Worm (Caenorhabditis elegans): Measurements from ENCODE around the gene bcmo-1.
A peak's percentile ranks its signal among the peaks of the same experiment; 100 is the strongest.

The bcmo-1 gene

DNA sequence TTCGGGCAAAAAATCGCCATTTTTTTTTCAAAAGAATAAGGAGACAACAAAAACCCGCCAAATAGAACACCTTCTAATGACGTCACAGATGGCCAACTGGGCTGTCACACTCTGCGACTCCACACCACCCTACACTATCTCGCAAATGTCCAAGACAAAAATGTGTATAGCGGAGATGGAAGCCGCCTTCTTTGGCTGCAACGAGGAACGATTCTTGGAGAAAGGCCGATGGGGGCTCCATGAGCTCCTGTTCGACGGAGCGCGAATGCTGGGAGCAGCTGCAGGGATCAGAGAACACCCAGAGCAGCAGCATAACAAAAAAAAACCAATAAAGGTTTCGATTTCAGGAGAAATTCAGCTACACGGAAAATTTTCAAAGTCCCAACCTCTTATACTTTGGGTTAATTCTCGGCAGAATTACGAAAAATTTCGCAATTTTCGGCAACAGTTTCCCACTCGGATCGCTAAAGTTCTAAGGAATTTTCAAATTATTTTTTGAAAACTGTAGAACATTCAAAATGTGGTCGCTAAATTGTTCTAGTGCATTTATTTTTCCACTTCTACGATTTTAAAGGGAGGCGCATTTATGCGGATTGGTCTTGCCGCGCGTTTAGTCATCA, 24.6 kb upstream of the bcmo-1 start (continued):
- no peak for TF ChIP-seq aly-2 (tag; optimal IDR thresholded peaks at IDR 0.05)
- TF ChIP-seq elt-1 (tag; optimal IDR thresholded peaks at IDR 0.05) = no peak
- peak; percentile 79 for TF ChIP-seq lin-15B (tag; optimal IDR thresholded peaks at IDR 0.05)
- no peak for TF ChIP-seq egl-27 (tag; optimal IDR thresholded peaks at IDR 0.05)
- TF ChIP-seq lin-39 (tag; optimal IDR thresholded peaks at IDR 0.05) = peak; percentile 58
- TF ChIP-seq pha-4 (tag; optimal IDR thresholded peaks at IDR 0.05) = peak; percentile 21
- TF ChIP-seq elt-3 (tag; optimal IDR thresholded peaks at IDR 0.05) = no peak
- TF ChIP-seq mdl-1 (tag; optimal IDR thresholded peaks at IDR 0.05) = no peak
- no peak for TF ChIP-seq elt-2 (tag; optimal IDR thresholded peaks at IDR 0.05)
- no peak for TF ChIP-seq nhr-28 (tag; optimal IDR thresholded peaks at IDR 0.05)
- TF ChIP-seq pqm-1 (tag; optimal IDR thresholded peaks at IDR 0.05) = no peak
- no peak for TF ChIP-seq fos-1 (tag; optimal IDR thresholded peaks at IDR 0.05)
- no peak for TF ChIP-seq nhr-76 (tag; optimal IDR thresholded peaks at IDR 0.05)
- no peak for TF ChIP-seq ZK546.5 (tag; optimal IDR thresholded peaks at IDR 0.05)
- no peak for TF ChIP-seq nhr-67 (tag; optimal IDR thresholded peaks at IDR 0.05)
- TF ChIP-seq mml-1 (tag; optimal IDR thresholded peaks at IDR 0.05) = no peak
- TF ChIP-seq lsy-12 (tag; optimal IDR thresholded peaks at IDR 0.05) = no peak
- TF ChIP-seq fkh-2 (tag; optimal IDR thresholded peaks at IDR 0.05) = no peak
- peak; percentile 29 for TF ChIP-seq ama-1 (optimal IDR thresholded peaks at IDR 0.05)
- no peak for TF ChIP-seq jun-1 (tag; optimal IDR thresholded peaks at IDR 0.05)
- peak; percentile 1 for TF ChIP-seq egl-5 (tag; optimal IDR thresholded peaks at IDR 0.05)
- TF ChIP-seq R02D3.7 (tag; optimal IDR thresholded peaks at IDR 0.05) = no peak

DNA sequence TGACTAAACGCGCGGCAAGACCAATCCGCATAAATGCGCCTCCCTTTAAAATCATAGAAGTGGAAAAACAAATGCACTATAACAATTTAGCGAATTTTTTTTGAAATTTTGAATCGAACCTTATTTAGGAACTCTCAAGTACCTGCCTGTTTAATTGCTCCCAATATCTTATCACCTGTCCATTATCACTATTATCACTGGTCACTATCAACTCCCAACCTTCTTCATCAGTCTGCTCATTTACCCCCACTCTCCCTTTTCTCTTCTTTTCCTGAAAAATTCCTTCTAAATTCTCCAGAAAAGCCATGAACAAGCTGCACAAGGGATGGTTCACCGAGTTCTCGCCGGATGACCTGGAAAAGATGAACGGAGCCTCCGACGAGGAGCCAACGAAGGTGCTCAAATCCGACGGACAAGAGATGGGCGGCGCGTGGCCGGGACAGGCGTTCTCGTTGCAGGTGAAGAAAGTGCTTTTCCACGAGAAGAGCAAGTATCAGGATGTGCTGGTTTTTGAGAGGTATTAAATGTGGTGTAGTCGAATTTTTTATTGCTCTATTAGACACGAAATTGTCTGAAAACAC, 23.8 kb upstream of the bcmo-1 start, which contains the start of gene spds-1:
spds-1 (plus strand) TSS at position 298 of the 581 bp plus-strand sequence.
- TF ChIP-seq aly-2 (tag; optimal IDR thresholded peaks at IDR 0.05) (no peak), pqm-1 (tag; optimal IDR thresholded peaks at IDR 0.05) (peak; percentile 28), nhr-25 (tag; optimal IDR thresholded peaks at IDR 0.05) (no peak), elt-2 (tag; optimal IDR thresholded peaks at IDR 0.05) (peak; percentile 59)

DNA sequence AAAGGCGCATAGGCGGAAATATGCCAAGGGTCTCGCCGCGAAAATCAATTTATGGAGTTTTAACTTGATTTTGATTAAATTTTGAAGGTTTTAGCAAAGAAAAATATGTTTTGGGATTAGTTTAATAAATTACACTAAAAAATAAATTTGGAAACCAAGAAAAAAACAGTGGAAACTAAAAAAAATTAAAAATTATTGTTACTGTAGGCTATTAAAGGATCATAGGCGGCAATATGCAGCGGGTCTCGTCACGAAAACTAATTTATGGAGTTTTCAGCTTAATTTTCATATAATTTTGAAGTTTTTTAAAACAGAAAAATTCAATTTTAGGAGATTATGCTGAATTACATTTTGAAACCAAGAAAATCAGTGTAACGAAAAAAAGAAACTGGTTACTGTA, 21.7 kb upstream of the bcmo-1 start:
- TF ChIP-seq daf-12 (tag; optimal IDR thresholded peaks at IDR 0.05) (no peak), ceh-16 (tag; optimal IDR thresholded peaks at IDR 0.05) (no peak), nhr-25 (tag; optimal IDR thresholded peaks at IDR 0.05) (no peak), ceh-9 (tag; optimal IDR thresholded peaks at IDR 0.05) (no peak), pha-4 (tag; optimal IDR thresholded peaks at IDR 0.05) (no peak), ztf-4 (tag; optimal IDR thresholded peaks at IDR 0.05) (no peak), nhr-43 (tag; optimal IDR thresholded peaks at IDR 0.05; ENCODE audit: poor library complexity, severe bottlenecking) (no peak), nhr-77 (tag; optimal IDR thresholded peaks at IDR 0.05) (no peak), hmg-11 (tag; optimal IDR thresholded peaks at IDR 0.05) (no peak), ceh-82 (tag; optimal IDR thresholded peaks at IDR 0.05) (no peak), skn-1 (tag; optimal IDR thresholded peaks at IDR 0.05) (no peak), eor-1 (tag; optimal IDR thresholded peaks at IDR 0.05) (no peak), lin-39 (tag; optimal IDR thresholded peaks at IDR 0.05) (no peak), fos-1 (tag; optimal IDR thresholded peaks at IDR 0.05) (no peak), ztf-11 (tag; optimal IDR thresholded peaks at IDR 0.05) (no peak), unc-39 (tag; optimal IDR thresholded peaks at IDR 0.05) (no peak), elt-1 (tag; optimal IDR thresholded peaks at IDR 0.05) (no peak), pqm-1 (tag; optimal IDR thresholded peaks at IDR 0.05) (no peak)

DNA sequence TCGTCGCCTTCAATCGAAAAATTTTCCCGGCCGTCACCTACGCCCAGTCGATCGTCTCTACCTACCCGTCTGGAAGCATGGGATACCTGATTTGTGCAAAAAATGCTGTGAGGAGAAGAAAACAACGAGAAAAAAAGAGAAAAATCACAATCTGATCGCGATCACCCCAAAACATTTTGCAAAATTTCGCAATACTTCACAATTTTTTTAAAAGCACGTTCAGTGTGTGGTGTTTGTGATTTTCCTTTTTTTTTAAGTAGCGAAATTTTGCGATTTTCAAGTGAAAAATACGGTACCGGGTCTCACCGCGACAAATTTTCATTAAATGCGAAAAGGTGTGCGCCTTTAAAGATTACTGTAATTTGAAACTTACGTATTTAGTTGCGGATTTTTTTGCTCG, 20.8 kb upstream of the bcmo-1 start:
- TF ChIP-seq R02D3.7 (tag; optimal IDR thresholded peaks at IDR 0.05) (no peak), ztf-4 (tag; optimal IDR thresholded peaks at IDR 0.05) (no peak), aly-2 (tag; optimal IDR thresholded peaks at IDR 0.05) (no peak), fos-1 (tag; optimal IDR thresholded peaks at IDR 0.05) (no peak), unc-39 (tag; optimal IDR thresholded peaks at IDR 0.05) (no peak), ceh-9 (tag; optimal IDR thresholded peaks at IDR 0.05) (no peak), zag-1 (tag; optimal IDR thresholded peaks at IDR 0.05) (no peak), jun-1 (tag; optimal IDR thresholded peaks at IDR 0.05) (no peak), elt-2 (tag; optimal IDR thresholded peaks at IDR 0.05) (no peak), nfya-1 (tag; optimal IDR thresholded peaks at IDR 0.05; ENCODE audit: insufficient read depth) (no peak)

All from whole organism, L3 larva.